Fruit fly (Drosophila melanogaster) Kc167 (cell line): Measurements from ENCODE around the gene ND-B14.5A.

Experiments
- Myc ChIP-seq: fragments of >200 bp; optimal IDR thresholded peaks from 2 replicates; lab custom pipeline; 2017; ENCODE audit warnings: missing external identifiers
- Sin3A ChIP-seq: fragments of >200 bp; optimal IDR thresholded peaks from 2 replicates; lab custom pipeline; 2018; ENCODE audit warnings: missing external identifiers
- h ChIP-seq: fragments of >200 bp; optimal IDR thresholded peaks from 3 replicates; lab custom pipeline; 2018; ENCODE audit warnings: missing external identifiers
- insv ChIP-seq: fragments of >200 bp; optimal IDR thresholded peaks from 3 replicates; lab custom pipeline; 2018; ENCODE audit warnings: missing external identifiers
- psq ChIP-seq: fragments of >200 bp; optimal IDR thresholded peaks from 2 replicates; lab custom pipeline; 2017; ENCODE audit warnings: missing external identifiers
- ttk ChIP-seq: sonication (Bioruptor generic); optimal IDR thresholded peaks from 2 replicates; lab custom pipeline; 2017; ENCODE audit warnings: missing external identifiers

DNA sequence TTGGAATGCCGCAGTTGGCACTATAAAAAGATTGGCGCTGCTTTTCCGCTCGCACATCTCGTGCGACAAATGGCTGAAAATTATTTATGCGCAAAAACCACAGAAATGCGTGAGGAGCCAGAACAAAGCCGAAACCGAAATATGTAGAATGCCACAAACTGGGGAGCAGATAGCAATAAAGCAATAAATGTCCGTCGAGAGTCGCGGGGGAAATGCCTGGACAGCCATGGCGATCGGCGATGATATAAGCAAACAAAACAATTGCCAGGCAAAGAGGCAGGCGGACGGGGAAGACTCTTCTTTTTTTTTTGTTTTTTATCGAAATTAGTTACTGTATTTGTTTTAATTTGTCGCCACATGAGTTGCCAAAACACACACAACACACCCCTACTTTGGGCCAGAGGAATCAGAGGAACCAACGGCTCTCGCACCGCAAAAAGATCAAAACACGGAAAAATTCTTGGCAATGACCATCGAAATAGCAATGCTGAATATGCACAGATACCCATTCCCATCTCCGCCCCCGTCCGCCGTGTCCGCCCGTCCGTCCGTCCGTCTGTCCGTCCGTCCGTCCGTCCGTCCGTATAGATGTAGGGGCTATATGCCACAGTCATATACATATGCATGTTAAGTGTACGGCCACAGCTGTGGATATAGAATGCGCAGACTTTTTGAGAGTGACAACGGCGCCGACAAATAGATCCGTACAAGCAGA, 3.7 kb upstream of the ND-B14.5A start:
- TF ChIP-seq Sin3A (no peak), h (lab: Kevin White, UChicago) (no peak), ttk (lab: Kevin White, UChicago) (no peak), insv (lab: Kevin White, UChicago) (no peak), psq (lab: Kevin White, UChicago) (no peak), Myc (lab: Kevin White, UChicago) (no peak)
